ENCODE assay signal across 2 fruit fly cellular contexts in the genomic region with DNA sequence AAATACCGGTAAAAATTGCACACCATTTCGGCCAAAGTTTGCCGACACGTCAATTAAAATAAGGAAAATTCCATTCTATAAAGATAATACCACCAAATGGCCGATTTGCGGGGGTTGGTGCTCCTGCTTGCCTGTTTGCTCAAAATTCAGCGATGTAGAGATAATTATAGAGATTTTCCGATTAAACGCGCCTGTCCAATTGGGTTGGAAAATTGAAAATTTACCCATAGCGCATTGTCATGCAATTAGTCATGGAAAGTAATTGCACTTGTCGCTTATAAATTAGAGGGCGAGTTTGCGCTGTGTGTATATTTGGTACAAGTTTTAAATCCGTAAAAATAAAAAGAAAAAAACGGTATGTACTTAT.
A peak's percentile ranks its signal among the peaks of the same experiment; 100 is the strongest.
TF ChIP-seq lines count a peak whose summit lies in the region.

No protein-coding gene starts in this region.

- TF ChIP-seq CTCF in whole organism, embryonic (GFP tag; optimal IDR thresholded peaks at IDR 0.05; lab: Kevin White, UChicago) = no peak

TF ChIP-seq in whole organism, adult, 20 proteins besides CTCF, POLR2A, EP300 and RAD21:
- TF ChIP-seq toe (GFP tag; optimal IDR thresholded peaks at IDR 0.05; lab: Kevin White, UChicago) (no peak), bab1 (GFP tag; optimal IDR thresholded peaks at IDR 0.05; lab: Kevin White, UChicago) (no peak), cnc (optimal IDR thresholded peaks at IDR 0.05; lab: Kevin White, UChicago) (peak in 1 of 2 experiments; percentile 56), ovo (GFP tag; optimal IDR thresholded peaks at IDR 0.05; lab: Kevin White, UChicago) (no peak), kay (GFP tag; lab: Kevin White, UChicago; ENCODE audit: borderline replicate concordance) (peak; percentile 86), pad (GFP tag; optimal IDR thresholded peaks at IDR 0.05; lab: Kevin White, UChicago) (no peak), CG11617 (GFP tag; optimal IDR thresholded peaks at IDR 0.05; lab: Kevin White, UChicago) (no peak)
TF ChIP-seq in whole organism, adult: peak in this region for 2.

TF ChIP-seq in whole organism, embryonic, 481 proteins besides CTCF, POLR2A, EP300 and RAD21:
- no peak for TF ChIP-seq CG14860 (GFP tag; IDR thresholded peaks at IDR 0.05; lab: Robert Waterston, UW; ENCODE audit: partially characterized antibody)
- no peak for TF ChIP-seq CG9817 (tag; optimal IDR thresholded peaks at IDR 0.05; lab: Kevin White, UChicago)
- TF ChIP-seq CG2678 (tag; optimal IDR thresholded peaks at IDR 0.05; lab: Kevin White, UChicago) = no peak
- TF ChIP-seq CG15479 (GFP tag; optimal IDR thresholded peaks at IDR 0.05; lab: Kevin White, UChicago) = peak; percentile 30
- no peak for TF ChIP-seq Hey (tag; optimal IDR thresholded peaks at IDR 0.05; lab: Kevin White, UChicago)
- no peak for TF ChIP-seq CG16815 (GFP tag; optimal IDR thresholded peaks at IDR 0.05; lab: Kevin White, UChicago)
- no peak for TF ChIP-seq CoRest (tag; optimal IDR thresholded peaks at IDR 0.05; lab: Kevin White, UChicago)
- TF ChIP-seq ab (GFP tag; optimal IDR thresholded peaks at IDR 0.05; lab: Kevin White, UChicago) = no peak
- TF ChIP-seq CG10959 (GFP tag; IDR thresholded peaks at IDR 0.05; lab: Robert Waterston, UW) = no peak
- no peak for TF ChIP-seq az2 (GFP tag; optimal IDR thresholded peaks at IDR 0.05; lab: Kevin White, UChicago)
- no peak for TF ChIP-seq CG10321 (GFP tag; IDR thresholded peaks at IDR 0.05; lab: Robert Waterston, UW)
- TF ChIP-seq gce (GFP tag; IDR thresholded peaks at IDR 0.05; lab: Robert Waterston, UW) = no peak
- TF ChIP-seq Oli (tag; optimal IDR thresholded peaks at IDR 0.05; lab: Kevin White, UChicago) = no peak
- TF ChIP-seq CG12391 (tag; optimal IDR thresholded peaks at IDR 0.05; lab: Kevin White, UChicago) = no peak
- peak; percentile 55 for TF ChIP-seq Elba2 (GFP tag; optimal IDR thresholded peaks at IDR 0.05; lab: Kevin White, UChicago)
- TF ChIP-seq phol (tag; optimal IDR thresholded peaks at IDR 0.05; lab: Kevin White, UChicago) = no peak
- TF ChIP-seq CG4282 (GFP tag; optimal IDR thresholded peaks at IDR 0.05; lab: Kevin White, UChicago) = no peak
- peak; percentile 56 for TF ChIP-seq nerfin-1 (tag; optimal IDR thresholded peaks at IDR 0.05; lab: Kevin White, UChicago)
- peak in 1 of 2 experiments; percentile 73 for TF ChIP-seq insv (GFP tag; optimal IDR thresholded peaks at IDR 0.05; lab: Kevin White, UChicago)
- TF ChIP-seq nmo (GFP tag; optimal IDR thresholded peaks at IDR 0.05; lab: Kevin White, UChicago) = peak; percentile 7
- TF ChIP-seq dati (GFP tag; IDR thresholded peaks at IDR 0.05; lab: Robert Waterston, UW) = no peak
- peak; percentile 64 for TF ChIP-seq grn (GFP tag; optimal IDR thresholded peaks at IDR 0.05; lab: Kevin White, UChicago)
- TF ChIP-seq CG2116 (GFP tag; optimal IDR thresholded peaks at IDR 0.05; lab: Kevin White, UChicago) = no peak
- TF ChIP-seq Ets65A (GFP tag; lab: Kevin White, UChicago) = no peak

Comparison
In these comparisons a context has a peak if more than half of its experiments do, and no peak if none do; other contexts are left out.
1. Of the 1 proteins assayed by ChIP-seq in both whole organism, embryonic and whole organism, adult: peak only in whole organism, embryonic: none; only in whole organism, adult: kay; in both: none; in neither: 0.